Fruit fly (Drosophila melanogaster) ovary, adult (tissue): ENCODE data around the gene CG16863.

ENCODE experiments used
- CG17801 ChIP-seq: fragments of 200-800 bp; optimal IDR thresholded peaks from 2 replicates; lab custom pipeline; 2019; ENCODE audit warnings: missing biosample characterization, mild to moderate bottlenecking, missing genetic modification characterization, moderate library complexity; ENCODE audit not compliant: partially characterized antibody

CG16863 gene

dm6 chr2L:13803032-13803661 is 12.4 kb downstream of the CG16863 start, which contains the start of gene CAH1:
TSS of gene CAH1 (plus strand) at chr2L:13803626.
- no peak for TF ChIP-seq CG17801 (GFP tag; lab: Kevin White, UChicago)

dm6 chr2L:13803805-13804560 is 13.2 kb downstream of the CG16863 start:
- TF ChIP-seq CG17801 (GFP tag; lab: Kevin White, UChicago): no peak

dm6 chr2L:13804561-13805067 is 13.9 kb downstream of the CG16863 start:
- no peak for TF ChIP-seq CG17801 (GFP tag; lab: Kevin White, UChicago)

- no peak for TF ChIP-seq CG17801 (GFP tag; lab: Kevin White, UChicago)
Measured at dm6 chr2L:13805170-13805569, 14.4 kb downstream of the CG16863 start.

dm6 chr2L:13807097-13807496 is 16.3 kb downstream of the CG16863 start:
- no peak for TF ChIP-seq CG17801 (GFP tag; lab: Kevin White, UChicago)

- TF ChIP-seq CG17801 (GFP tag; lab: Kevin White, UChicago): no peak
Measured at dm6 chr2L:13807959-13808358, 17.2 kb downstream of the CG16863 start.

- no peak for TF ChIP-seq CG17801 (GFP tag; lab: Kevin White, UChicago)
Measured at dm6 chr2L:13811323-13811722, 20.6 kb downstream of the CG16863 start, which contains the start of the genes Adat1 and CG16865. TSS of gene Adat1 (minus strand) at chr2L:13811474. TSS of gene CG16865 (plus strand) at chr2L:13811522.

- no peak for TF ChIP-seq CG17801 (GFP tag; lab: Kevin White, UChicago)
Measured at dm6 chr2L:13813156-13813555, 22.4 kb downstream of the CG16863 start, which contains the start of gene CG16888. TSS of gene CG16888 (minus strand) at chr2L:13813256.

dm6 chr2L:13813604-13814178 is 22.9 kb downstream of the CG16863 start, which contains the start of gene Sos:
TSS of gene Sos (plus strand) at chr2L:13813816.
- no peak for TF ChIP-seq CG17801 (GFP tag; lab: Kevin White, UChicago)

- TF ChIP-seq CG17801 (GFP tag; lab: Kevin White, UChicago): no peak
Measured at dm6 chr2L:13820176-13820575, 29.4 kb downstream of the CG16863 start.

- no peak for TF ChIP-seq CG17801 (GFP tag; lab: Kevin White, UChicago)
Measured at dm6 chr2L:13820948-13821347, 30.2 kb downstream of the CG16863 start, which contains the start of gene b. TSS of gene b (plus strand) at chr2L:13821248.

- no peak for TF ChIP-seq CG17801 (GFP tag; lab: Kevin White, UChicago)
Measured at dm6 chr2L:13827557-13827956, 36.8 kb downstream of the CG16863 start, which contains the start of gene PolG1. TSS of gene PolG1 (minus strand) at chr2L:13827772.

dm6 chr2L:13829540-13829939 is 38.8 kb downstream of the CG16863 start, which contains the start of the genes Arpc1 and Orc5:
TSS of gene Arpc1 (minus strand) at chr2L:13829741.
TSS of gene Orc5 (plus strand) at chr2L:13829837.
- peak; percentile 26 for TF ChIP-seq CG17801 (GFP tag; lab: Kevin White, UChicago)

- TF ChIP-seq CG17801 (GFP tag; lab: Kevin White, UChicago): no peak
Measured at dm6 chr2L:13833058-13833457, 42.3 kb downstream of the CG16863 start, which contains the start of the genes GatC, PolG2 and Polr2C. TSS of gene GatC (minus strand) at chr2L:13833105. TSS of gene PolG2 (minus strand) at chr2L:13833105. TSS of gene Polr2C (plus strand) at chr2L:13833337.
